Fruit fly (Drosophila melanogaster): ENCODE results near the gene REPTOR.

Gene REPTOR

dm6 chr3R:24564191-24564798, 18.4 kb downstream of the REPTOR start (continued):
- TF ChIP-seq otp (GFP tag; IDR thresholded peaks at IDR 0.05) (no peak), Pdp1 (GFP tag; optimal IDR thresholded peaks at IDR 0.05) (peak in 1 of 2 experiments; percentile 77), repo (GFP tag; optimal IDR thresholded peaks at IDR 0.05) (no peak), cwo (GFP tag; optimal IDR thresholded peaks at IDR 0.05) (peak; percentile 17), CG13296 (GFP tag; optimal IDR thresholded peaks at IDR 0.05) (peak; percentile 16), CG8290 (GFP tag; optimal IDR thresholded peaks at IDR 0.05) (no peak), CG8290 (tag; optimal IDR thresholded peaks at IDR 0.05) (peak in 1 of 2 experiments; percentile 37), GATAe (GFP tag; conservative IDR thresholded peaks at IDR 0.05) (0 out of 2 replicates have a peak, but pooled peaks have one; percentile 38), dmrt99B (tag; optimal IDR thresholded peaks at IDR 0.05) (no peak), nom (GFP tag; optimal IDR thresholded peaks at IDR 0.05) (no peak), Med (GFP tag) (peak; percentile 76), grn (GFP tag; optimal IDR thresholded peaks at IDR 0.05) (peak; percentile 95), lab (GFP tag; optimal IDR thresholded peaks at IDR 0.05) (peak; percentile 28), CG13424 (tag; optimal IDR thresholded peaks at IDR 0.05) (no peak), CG4404 (GFP tag; IDR thresholded peaks at IDR 0.05) (no peak), ftz-f1 (GFP tag; optimal IDR thresholded peaks at IDR 0.05) (peak; percentile 82), CG6813 (GFP tag; optimal IDR thresholded peaks at IDR 0.05) (peak; percentile 8), Adf1 (GFP tag; IDR thresholded peaks at IDR 0.05) (no peak), fu2 (GFP tag; optimal IDR thresholded peaks at IDR 0.05) (no peak), Awh (GFP tag; IDR thresholded peaks at IDR 0.05) (no peak), CG4360 (GFP tag; IDR thresholded peaks at IDR 0.05) (no peak), Fer1 (GFP tag; optimal IDR thresholded peaks at IDR 0.05) (no peak), CG12071 (GFP tag; optimal IDR thresholded peaks at IDR 0.05) (peak; percentile 1), Nf-YB (GFP tag; optimal IDR thresholded peaks at IDR 0.05) (no peak), Dad (GFP tag; optimal IDR thresholded peaks at IDR 0.05) (no peak), Fer2 (tag; optimal IDR thresholded peaks at IDR 0.05) (no peak), cad (GFP tag; optimal IDR thresholded peaks at IDR 0.05) (no peak), unc-4 (GFP tag; IDR thresholded peaks at IDR 0.05; ENCODE audit: partially characterized antibody) (no peak), CG13894 (tag; optimal IDR thresholded peaks at IDR 0.05) (peak; percentile 42), klu (GFP tag; IDR thresholded peaks at IDR 0.05) (no peak), CG7987 (GFP tag; optimal IDR thresholded peaks at IDR 0.05) (peak; percentile 70), Abd-B (GFP tag; optimal IDR thresholded peaks at IDR 0.05) (no peak), gsb (GFP tag; IDR thresholded peaks at IDR 0.05) (peak; percentile 10; the same call in 1 of the 2 replicates), Nf-YC (tag; optimal IDR thresholded peaks at IDR 0.05) (peak; percentile 46), CG15269 (tag; optimal IDR thresholded peaks at IDR 0.05) (no peak), gro (GFP tag; optimal IDR thresholded peaks at IDR 0.05) (peak; percentile 7), exex (tag; optimal IDR thresholded peaks at IDR 0.05) (peak; percentile 82), CG1233 (GFP tag; optimal IDR thresholded peaks at IDR 0.05) (peak; percentile 2), bbx (GFP tag; IDR thresholded peaks at IDR 0.05; ENCODE audit: partially characterized antibody) (no peak), CG31388 (GFP tag; optimal IDR thresholded peaks at IDR 0.05) (no peak), crol (GFP tag; IDR thresholded peaks at IDR 0.05) (no peak), sens (GFP tag) (no peak), chinmo (GFP tag; IDR thresholded peaks at IDR 0.05; ENCODE audit: partially characterized antibody) (peak; percentile 68; the same call in 2 of the 4 replicates), CG4282 (GFP tag; optimal IDR thresholded peaks at IDR 0.05) (no peak), so (GFP tag; IDR thresholded peaks at IDR 0.05) (no peak), CG34376 (GFP tag; optimal IDR thresholded peaks at IDR 0.05) (peak; percentile 73), CG10462 (GFP tag; optimal IDR thresholded peaks at IDR 0.05) (no peak), CG16779 (GFP tag; IDR thresholded peaks at IDR 0.05) (no peak), CG7963 (GFP tag; IDR thresholded peaks at IDR 0.05; ENCODE audit: partially characterized antibody) (no peak), NC2β (GFP tag; optimal IDR thresholded peaks at IDR 0.05) (no peak)
